Worm (Caenorhabditis elegans) whole organism, L3 larva: ENCODE measurements around the gene C44E12.1.

ENCODE experiments used
- fkh-10 ChIP-seq: sonication (generic microtip); optimal IDR thresholded peaks from 2 replicates; lab custom pipeline; 2017; ENCODE audit warnings: missing biosample characterization, missing genetic modification reagents, missing genetic modification characterization
- mml-1 ChIP-seq: fragments of 150-350 bp; sonication (generic microtip); optimal IDR thresholded peaks from 3 replicates; lab custom pipeline; 2014; ENCODE audit warnings: missing biosample characterization, missing genetic modification characterization
- nhr-77 ChIP-seq: fragments of 150-350 bp; optimal IDR thresholded peaks from 2 replicates; lab custom pipeline; 2014; ENCODE audit warnings: missing biosample characterization, missing genetic modification characterization

- TF ChIP-seq fkh-10 (GFP tag; lab: Kevin White, UChicago) (no peak), nhr-77 (tag; lab: Kevin White, UChicago) (no peak), mml-1 (tag; lab: Kevin White, UChicago) (no peak)
Observed at ce11 chrX:7585610-7586259, 11.0 kb upstream of the C44E12.1 start, which contains the start of gene adt-2.
